Worm (Caenorhabditis elegans) whole organism, midembryonic: Measurements from ENCODE around the gene R04B5.1.

ENCODE experiments used
- T22C8.4 ChIP-seq: fragments of 200-800 bp; sonication (Bioruptor generic); IDR thresholded peaks from 2 replicates; pipeline ENCODE4 v1.3.6; 2022; ENCODE audit warnings: missing genetic modification characterization, missing compliant biosample characterization
- cog-1 ChIP-seq: sonication (generic microtip); optimal IDR thresholded peaks from 2 replicates; lab custom pipeline; 2016; ENCODE audit warnings: missing genetic modification characterization, missing compliant biosample characterization
- flt-1 ChIP-seq: fragments of 200-800 bp; sonication (Bioruptor generic); IDR thresholded peaks from 2 replicates; pipeline ENCODE4 v1.3.6; 2022; ENCODE audit warnings: missing genetic modification characterization, missing compliant biosample characterization
- klf-2 ChIP-seq: fragments of 200-800 bp; sonication (Bioruptor generic); conservative IDR thresholded peaks from 2 replicates; pipeline ENCODE4 v1.3.6; 2022; ENCODE audit warnings: missing genetic modification reagents, missing genetic modification characterization, missing compliant biosample characterization
- med-1 ChIP-seq: sonication (generic microtip); optimal IDR thresholded peaks from 2 replicates; lab custom pipeline; 2017; ENCODE audit warnings: missing genetic modification characterization, mild to moderate bottlenecking, missing compliant biosample characterization, antibody characterized with exemption, missing genetic modification reagents; ENCODE audit not compliant: insufficient read depth
- ref-1 ChIP-seq: fragments of 200-800 bp; sonication (Bioruptor generic); conservative IDR thresholded peaks from 2 replicates; pipeline ENCODE4 v1.3.6; 2022; ENCODE audit warnings: missing genetic modification reagents, missing genetic modification characterization, missing compliant biosample characterization
- tab-1 ChIP-seq: fragments of 200-800 bp; sonication (Bioruptor generic); IDR thresholded peaks from 2 replicates; pipeline ENCODE4 v1.3.6; 2022; ENCODE audit warnings: missing genetic modification characterization, missing compliant biosample characterization
- ztf-23 ChIP-seq: fragments of 200-800 bp; sonication (Bioruptor generic); IDR thresholded peaks from 2 replicates; pipeline ENCODE4 v1.3.6; 2022; ENCODE audit warnings: missing genetic modification reagents, missing genetic modification characterization, missing compliant biosample characterization
- ztf-29 ChIP-seq: fragments of 200-800 bp; sonication (Bioruptor generic); IDR thresholded peaks from 2 replicates; pipeline ENCODE4 v1.3.6; 2022; ENCODE audit warnings: missing genetic modification reagents, missing genetic modification characterization, missing compliant biosample characterization

Gene R04B5.1

ce11 chrV:10049192-10049816 is 28.8 kb downstream of the R04B5.1 start:
- TF ChIP-seq flt-1 (GFP tag; lab: Robert Waterston, UW) (peak; percentile 63; the same call in 1 of the 2 replicates), T22C8.4 (GFP tag; lab: Robert Waterston, UW) (0 out of 2 replicates have a peak, but pooled peaks have one; percentile 24), ref-1 (0 out of 2 replicates have a peak, but pooled peaks have one; percentile 16)

- no peak for TF ChIP-seq med-1 (GFP tag; lab: Kevin White, UChicago)
- TF ChIP-seq ref-1, result no peak
- no peak for TF ChIP-seq cog-1 (tag; lab: Kevin White, UChicago)
- no peak for TF ChIP-seq ztf-29
- no peak for TF ChIP-seq T22C8.4 (GFP tag; lab: Robert Waterston, UW)
- no peak for TF ChIP-seq flt-1 (GFP tag; lab: Robert Waterston, UW)
- TF ChIP-seq klf-2 (GFP tag; lab: Robert Waterston, UW), result no peak
- TF ChIP-seq ztf-23 (GFP tag; lab: Robert Waterston, UW), result no peak
- no peak for TF ChIP-seq tab-1 (GFP tag; lab: Robert Waterston, UW)
These were observed 31.0 kb downstream of the R04B5.1 start for ce11 chrV:10047189-10047588.

DNA sequence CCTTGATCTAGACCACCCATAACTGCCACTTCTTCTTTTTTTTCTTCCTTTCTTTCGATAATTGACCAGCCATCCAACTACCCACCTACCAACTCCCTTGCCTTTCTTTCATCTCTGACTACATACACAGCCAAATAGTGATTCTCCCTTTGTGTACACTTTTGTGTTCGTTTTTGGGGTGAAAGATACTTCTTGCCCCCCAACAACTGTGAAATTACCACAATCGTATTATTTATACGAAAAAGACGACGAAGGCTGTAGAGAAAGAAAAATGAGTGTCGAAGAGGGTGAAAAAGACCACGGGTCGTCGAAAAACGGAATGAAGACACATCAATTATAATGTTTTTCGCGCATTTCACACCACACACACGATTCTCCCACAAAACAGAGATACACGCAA is 31.6 kb downstream of the R04B5.1 start:
- TF ChIP-seq ref-1, result no peak

DNA sequence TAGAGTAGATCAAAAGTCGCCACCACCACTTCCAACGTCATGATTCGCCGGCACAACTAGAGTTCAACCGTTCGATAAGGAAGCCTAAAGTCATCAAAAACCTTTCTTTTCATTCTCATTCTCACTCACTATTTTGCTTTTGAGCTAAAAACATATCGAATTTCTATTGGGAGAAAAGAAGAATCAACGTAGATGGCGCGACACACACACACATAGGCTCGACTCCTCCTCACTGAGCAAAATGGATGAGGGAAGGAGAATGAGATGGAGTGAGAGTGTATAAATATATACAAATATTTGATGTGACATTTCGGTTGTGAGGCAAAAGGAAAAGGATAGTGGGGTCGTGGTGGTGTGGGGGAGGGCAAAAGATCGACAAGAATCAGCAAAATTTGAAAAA is 33.4 kb downstream of the R04B5.1 start:
- TF ChIP-seq med-1 (GFP tag; lab: Kevin White, UChicago) (no peak), tab-1 (GFP tag; lab: Robert Waterston, UW) (no peak), T22C8.4 (GFP tag; lab: Robert Waterston, UW) (no peak), klf-2 (GFP tag; lab: Robert Waterston, UW) (no peak)

- TF ChIP-seq T22C8.4 (GFP tag; lab: Robert Waterston, UW) (no peak), ref-1 (no peak)
These were observed 34.8 kb downstream of the R04B5.1 start, which contains the start of gene T06E8.8 for ce11 chrV:10043234-10043796. TSS of gene T06E8.8 (plus strand) at chrV:10043746.

- TF ChIP-seq med-1 (GFP tag; lab: Kevin White, UChicago), result no peak
- peak; percentile 50; the same call in 1 of the 2 replicates for TF ChIP-seq T22C8.4 (GFP tag; lab: Robert Waterston, UW)
- TF ChIP-seq tab-1 (GFP tag; lab: Robert Waterston, UW), result no peak
- TF ChIP-seq ztf-29, result no peak
- no peak for TF ChIP-seq ztf-23 (GFP tag; lab: Robert Waterston, UW)
- TF ChIP-seq cog-1 (tag; lab: Kevin White, UChicago), result peak; percentile 63
- TF ChIP-seq ref-1, result no peak
- no peak for TF ChIP-seq klf-2 (GFP tag; lab: Robert Waterston, UW)
- TF ChIP-seq flt-1 (GFP tag; lab: Robert Waterston, UW), result 0 out of 2 replicates have a peak, but pooled peaks have one; percentile 34
These were observed 35.9 kb downstream of the R04B5.1 start for ce11 chrV:10042254-10042653.

- TF ChIP-seq cog-1 (tag; lab: Kevin White, UChicago) (no peak), med-1 (GFP tag; lab: Kevin White, UChicago) (no peak), klf-2 (GFP tag; lab: Robert Waterston, UW) (no peak), tab-1 (GFP tag; lab: Robert Waterston, UW) (no peak), ztf-23 (GFP tag; lab: Robert Waterston, UW) (no peak), T22C8.4 (GFP tag; lab: Robert Waterston, UW) (no peak), ref-1 (no peak), flt-1 (GFP tag; lab: Robert Waterston, UW) (no peak), ztf-29 (no peak)
These were observed 36.7 kb downstream of the R04B5.1 start for ce11 chrV:10041484-10041883.

- no peak for TF ChIP-seq ref-1
- no peak for TF ChIP-seq T22C8.4 (GFP tag; lab: Robert Waterston, UW)
- TF ChIP-seq klf-2 (GFP tag; lab: Robert Waterston, UW), result no peak
- TF ChIP-seq tab-1 (GFP tag; lab: Robert Waterston, UW), result 0 out of 2 replicates have a peak, but pooled peaks have one; percentile 52
- TF ChIP-seq flt-1 (GFP tag; lab: Robert Waterston, UW), result 0 out of 2 replicates have a peak, but pooled peaks have one; percentile 61
- TF ChIP-seq ztf-29, result no peak
- TF ChIP-seq cog-1 (tag; lab: Kevin White, UChicago), result peak; percentile 29
- peak; percentile 60; the same call in 1 of the 2 replicates for TF ChIP-seq ztf-23 (GFP tag; lab: Robert Waterston, UW)
- TF ChIP-seq med-1 (GFP tag; lab: Kevin White, UChicago), result no peak
These were observed 38.3 kb downstream of the R04B5.1 start for ce11 chrV:10039837-10040236.

DNA sequence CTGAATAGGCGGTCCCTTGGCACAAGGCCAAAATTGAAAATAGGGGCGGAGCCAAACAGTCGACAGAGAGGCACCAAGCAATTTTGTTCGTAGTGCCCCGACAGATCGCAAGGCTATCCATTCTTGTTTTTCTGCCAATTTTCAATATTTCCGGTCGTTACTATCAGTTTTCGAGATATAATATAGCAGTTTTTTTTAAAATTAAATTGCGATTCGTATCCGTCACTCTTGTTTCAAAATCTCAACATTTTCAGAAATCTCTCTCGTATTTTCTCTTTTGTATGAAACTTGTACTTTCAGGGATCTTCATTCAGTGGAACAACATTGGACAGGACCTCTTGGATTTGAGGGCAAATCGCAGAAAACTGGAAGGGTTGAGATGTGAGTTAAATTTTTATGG is 41.1 kb downstream of the R04B5.1 start, which contains the start of gene F57A8.1:
F57A8.1 (plus strand) TSS at position 301 of the 400 bp plus-strand sequence.
- TF ChIP-seq cog-1 (tag; lab: Kevin White, UChicago) (no peak), med-1 (GFP tag; lab: Kevin White, UChicago) (no peak), ztf-29 (no peak), flt-1 (GFP tag; lab: Robert Waterston, UW) (no peak), ztf-23 (GFP tag; lab: Robert Waterston, UW) (no peak), ref-1 (no peak), tab-1 (GFP tag; lab: Robert Waterston, UW) (no peak), T22C8.4 (GFP tag; lab: Robert Waterston, UW) (no peak), klf-2 (GFP tag; lab: Robert Waterston, UW) (no peak)

DNA sequence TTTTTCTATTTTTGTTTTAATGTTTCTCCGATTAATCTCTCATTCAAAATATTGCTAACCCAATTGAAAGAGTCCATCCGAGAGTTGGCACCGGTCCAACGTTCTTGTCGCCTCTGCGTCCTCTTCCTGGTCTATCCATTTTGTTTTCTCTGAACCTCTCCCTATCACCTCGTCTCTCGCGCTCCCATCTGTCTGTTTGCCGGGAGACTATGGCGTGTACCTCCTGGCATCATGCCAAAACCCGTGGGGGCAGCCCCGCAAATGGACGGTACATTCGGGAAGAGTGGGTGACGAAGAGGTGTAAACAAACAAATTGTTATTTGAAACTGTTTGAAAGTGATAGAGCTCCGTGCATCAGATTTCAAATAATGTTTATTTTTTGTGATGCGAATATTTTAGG is 41.9 kb downstream of the R04B5.1 start, which contains the start of gene T06E8.2:
T06E8.2 (minus strand) TSS at position 139 of the 400 bp plus-strand sequence.
- TF ChIP-seq tab-1 (GFP tag; lab: Robert Waterston, UW), result no peak
- 0 out of 2 replicates have a peak, but pooled peaks have one; percentile 61 for TF ChIP-seq flt-1 (GFP tag; lab: Robert Waterston, UW)
